Worm (Caenorhabditis elegans): Measurements from ENCODE around the gene Y48E1B.3.

DNA sequence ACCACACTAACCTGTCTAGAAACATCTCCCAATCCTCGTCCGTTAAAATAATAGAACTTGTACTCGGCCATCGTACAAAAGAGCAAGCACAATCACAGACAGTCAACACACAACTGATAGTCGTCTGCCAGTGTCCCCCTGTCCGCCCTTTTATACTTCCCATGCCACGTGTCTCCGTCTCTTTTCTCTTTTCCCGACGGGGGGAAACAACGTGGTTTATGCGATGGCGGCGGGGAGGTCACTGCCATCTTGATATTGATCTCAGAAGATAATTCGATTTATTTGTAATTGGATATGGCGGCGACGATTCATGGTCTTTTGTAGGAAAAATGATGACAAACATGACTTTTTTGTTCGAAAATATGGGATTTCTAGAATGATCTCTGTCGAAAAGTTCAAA is 41.9 kb upstream of the Y48E1B.3 start, which contains the start of gene gst-20:
- TF ChIP-seq ets-7 (tag; optimal IDR thresholded peaks at IDR 0.05) (no peak), tbx-37 (GFP tag; conservative IDR thresholded peaks at IDR 0.05) (no peak), scrt-1 (GFP tag; IDR thresholded peaks at IDR 0.05) (no peak), ama-1 (optimal IDR thresholded peaks at IDR 0.05) (no peak)
